Worm (Caenorhabditis elegans) whole organism, L3 larva: ENCODE data around the gene oac-2.

ENCODE experiments used
- ZK546.5 ChIP-seq: sonication (generic microtip); optimal IDR thresholded peaks from 2 replicates; lab custom pipeline; 2017; ENCODE audit warnings: missing biosample characterization, missing genetic modification characterization
- aly-2 ChIP-seq: fragments of 150-350 bp; optimal IDR thresholded peaks from 2 replicates; lab custom pipeline; 2014; ENCODE audit warnings: missing biosample characterization, missing genetic modification characterization
- ama-1 ChIP-seq: fragments of 150-350 bp; optimal IDR thresholded peaks from 2 replicates; lab custom pipeline; 2018
- ceh-28 ChIP-seq: fragments of 150-350 bp; optimal IDR thresholded peaks from 2 replicates; lab custom pipeline; 2014; ENCODE audit warnings: missing biosample characterization, missing genetic modification reagents, missing genetic modification characterization
- daf-12 ChIP-seq: fragments of 150-350 bp; optimal IDR thresholded peaks from 2 replicates; lab custom pipeline; 2014; ENCODE audit warnings: missing biosample characterization, missing genetic modification reagents, missing genetic modification characterization
- egl-27 ChIP-seq: sonication (generic microtip); optimal IDR thresholded peaks from 4 replicates; lab custom pipeline; 2017; ENCODE audit warnings: missing biosample characterization, missing genetic modification reagents, missing genetic modification characterization
- egl-5 ChIP-seq: fragments of 150-350 bp; optimal IDR thresholded peaks from 2 replicates; lab custom pipeline; 2017; ENCODE audit warnings: missing biosample characterization, missing genetic modification reagents, missing genetic modification characterization, inconsistent platforms
- elt-2 ChIP-seq: sonication (generic microtip); optimal IDR thresholded peaks from 2 replicates; lab custom pipeline; 2016; ENCODE audit warnings: missing genetic modification reagents, mild to moderate bottlenecking, missing genetic modification characterization, missing compliant biosample characterization
- elt-3 ChIP-seq, 3 experiments: fragments of 150-350 bp in 1 of 3; sonication (generic microtip) in 2 of 3; optimal IDR thresholded peaks; 2 replicates in 2 of 3; 4 replicates in 1 of 3; lab custom pipeline; 2014 to 2017; ENCODE audit warnings: missing biosample characterization in 3 of 3, missing genetic modification characterization in 3 of 3
- eor-1 ChIP-seq, 2 experiments: fragments of 150-350 bp; optimal IDR thresholded peaks; 2 replicates each; lab custom pipeline; 2014 to 2018; ENCODE audit warnings: missing biosample characterization in 2 of 2, missing genetic modification characterization in 2 of 2
- fkh-10 ChIP-seq: sonication (generic microtip); optimal IDR thresholded peaks from 2 replicates; lab custom pipeline; 2017; ENCODE audit warnings: missing biosample characterization, missing genetic modification reagents, missing genetic modification characterization
- fkh-2 ChIP-seq: fragments of 150-350 bp; optimal IDR thresholded peaks from 2 replicates; lab custom pipeline; 2014; ENCODE audit warnings: missing biosample characterization, missing genetic modification reagents, missing genetic modification characterization
- jun-1 ChIP-seq: fragments of 150-350 bp; optimal IDR thresholded peaks from 2 replicates; lab custom pipeline; 2014; ENCODE audit warnings: missing biosample characterization, missing genetic modification reagents, missing genetic modification characterization
- lin-15B ChIP-seq: fragments of 150-350 bp; optimal IDR thresholded peaks from 2 replicates; lab custom pipeline; 2014; ENCODE audit warnings: missing biosample characterization, missing genetic modification characterization
- lin-39 ChIP-seq: fragments of 150-350 bp; optimal IDR thresholded peaks from 2 replicates; lab custom pipeline; 2018; ENCODE audit warnings: missing biosample characterization, missing genetic modification reagents, missing genetic modification characterization
- lsy-12 ChIP-seq: sonication (generic microtip); optimal IDR thresholded peaks from 2 replicates; lab custom pipeline; 2016; ENCODE audit warnings: mild to moderate bottlenecking, missing genetic modification characterization, missing compliant biosample characterization
- mdl-1 ChIP-seq: fragments of 150-350 bp; optimal IDR thresholded peaks from 2 replicates; lab custom pipeline; 2014; ENCODE audit warnings: missing biosample characterization, missing genetic modification characterization
- nhr-12 ChIP-seq: fragments of 150-350 bp; optimal IDR thresholded peaks from 2 replicates; lab custom pipeline; 2014; ENCODE audit warnings: missing biosample characterization, missing genetic modification characterization
- nhr-237 ChIP-seq: fragments of 150-350 bp; optimal IDR thresholded peaks from 2 replicates; lab custom pipeline; 2014; ENCODE audit warnings: missing biosample characterization, missing genetic modification characterization
- nhr-28 ChIP-seq: fragments of 150-350 bp; optimal IDR thresholded peaks from 2 replicates; lab custom pipeline; 2014; ENCODE audit warnings: missing biosample characterization, missing genetic modification characterization
- nhr-43 ChIP-seq: sonication (generic microtip); optimal IDR thresholded peaks from 2 replicates; lab custom pipeline; 2016; ENCODE audit warnings: mild to moderate bottlenecking, missing genetic modification characterization, missing compliant biosample characterization; ENCODE audit not compliant: poor library complexity, severe bottlenecking
- nhr-67 ChIP-seq: fragments of 150-350 bp; optimal IDR thresholded peaks from 2 replicates; lab custom pipeline; 2014; ENCODE audit warnings: missing biosample characterization, missing genetic modification characterization
- pha-4 ChIP-seq: fragments of 150-350 bp; optimal IDR thresholded peaks from 2 replicates; lab custom pipeline; 2014; ENCODE audit warnings: missing biosample characterization, missing genetic modification reagents, missing genetic modification characterization
- pqm-1 ChIP-seq: fragments of 150-350 bp; optimal IDR thresholded peaks from 2 replicates; lab custom pipeline; 2017; ENCODE audit warnings: missing biosample characterization, missing genetic modification characterization, inconsistent platforms
- sea-2 ChIP-seq: fragments of 150-350 bp; sonication (generic microtip); optimal IDR thresholded peaks from 4 replicates; lab custom pipeline; 2014; ENCODE audit warnings: missing biosample characterization, missing genetic modification reagents, missing genetic modification characterization
- skn-1 ChIP-seq: fragments of 150-350 bp; optimal IDR thresholded peaks from 2 replicates; lab custom pipeline; 2014; ENCODE audit warnings: missing biosample characterization, missing genetic modification characterization
- snpc-4 ChIP-seq: fragments of 150-350 bp; optimal IDR thresholded peaks from 2 replicates; lab custom pipeline; 2014; ENCODE audit warnings: missing biosample characterization, missing genetic modification characterization
- tbx-2 ChIP-seq: sonication (generic microtip); optimal IDR thresholded peaks from 2 replicates; lab custom pipeline; 2016; ENCODE audit warnings: mild to moderate bottlenecking, missing genetic modification characterization, missing compliant biosample characterization
- unc-39 ChIP-seq: sonication (generic microtip); optimal IDR thresholded peaks from 4 replicates; lab custom pipeline; 2017; ENCODE audit warnings: missing biosample characterization, missing genetic modification characterization
- unc-62 ChIP-seq: fragments of 150-350 bp; sonication (generic microtip); optimal IDR thresholded peaks from 4 replicates; lab custom pipeline; 2014; ENCODE audit warnings: missing biosample characterization, missing genetic modification reagents, missing genetic modification characterization
- zag-1 ChIP-seq: fragments of 150-350 bp; optimal IDR thresholded peaks from 2 replicates; lab custom pipeline; 2014; ENCODE audit warnings: missing biosample characterization, missing genetic modification characterization
- ztf-11 ChIP-seq: fragments of 150-350 bp; optimal IDR thresholded peaks from 2 replicates; lab custom pipeline; 2014; ENCODE audit warnings: missing biosample characterization, missing genetic modification characterization

Gene oac-2

ce11 chrV:3482550-3483002 is 7.7 kb upstream of the oac-2 start, which contains the start of gene lys-7:
Gene lys-7, minus strand, starts transcription at chrV:3482600.
- TF ChIP-seq pha-4 (tag; lab: Kevin White, UChicago), result no peak
- peak; percentile 23 for TF ChIP-seq jun-1
- TF ChIP-seq pqm-1 (tag; lab: Kevin White, UChicago), result peak; percentile 2
- TF ChIP-seq egl-5 (tag; lab: Kevin White, UChicago), result no peak
- TF ChIP-seq elt-2, result peak; percentile 67
- TF ChIP-seq skn-1, result no peak
- TF ChIP-seq, all 47 proteins: peak for 3

- TF ChIP-seq zag-1 (tag; lab: Kevin White, UChicago) (no peak), ama-1 (lab: Kevin White, UChicago) (no peak), snpc-4 (no peak), nhr-67 (no peak), nhr-237 (tag; lab: Kevin White, UChicago) (no peak), nhr-12 (tag; lab: Kevin White, UChicago) (no peak), eor-1 (tag; optimal IDR thresholded peaks at IDR 0.05; lab: Kevin White, UChicago) (no peak)
- TF ChIP-seq, all 47 proteins: peak for 0
Measured at ce11 chrV:3480346-3480745, 5.4 kb upstream of the oac-2 start, which contains the start of gene srbc-30. Gene srbc-30, minus strand, starts transcription at chrV:3480446.

ce11 chrV:3477496-3477895 is 2.6 kb upstream of the oac-2 start, which contains the start of gene srbc-31:
Gene srbc-31, minus strand, starts transcription at chrV:3477596.
- TF ChIP-seq unc-62 (GFP tag; lab: Kevin White, UChicago), result no peak
- TF ChIP-seq sea-2 (GFP tag; lab: Kevin White, UChicago), result no peak
- no peak for TF ChIP-seq nhr-237 (tag; lab: Kevin White, UChicago)
- no peak for TF ChIP-seq daf-12 (tag; lab: Kevin White, UChicago)

- no peak for TF ChIP-seq lin-15B (tag; lab: Kevin White, UChicago)
- no peak for TF ChIP-seq unc-39 (tag; lab: Kevin White, UChicago)
- no peak for TF ChIP-seq nhr-28
- TF ChIP-seq daf-12 (tag; lab: Kevin White, UChicago), result no peak
- TF ChIP-seq ama-1 (lab: Kevin White, UChicago), result no peak
- TF ChIP-seq mdl-1, result no peak
- no peak for TF ChIP-seq tbx-2 (tag; lab: Kevin White, UChicago)
- no peak for TF ChIP-seq sea-2 (GFP tag; lab: Kevin White, UChicago)
- TF ChIP-seq fkh-10 (GFP tag; lab: Kevin White, UChicago), result no peak
- TF ChIP-seq eor-1 (tag; optimal IDR thresholded peaks at IDR 0.05; lab: Kevin White, UChicago), result no peak
- TF ChIP-seq nhr-43, result no peak
- TF ChIP-seq nhr-67, result no peak
Measured at ce11 chrV:3476228-3476627, 1.3 kb upstream of the oac-2 start.

ce11 chrV:3470782-3471181 is 4.1 kb downstream of the oac-2 start, which contains the start of gene srbc-29:
Gene srbc-29, minus strand, starts transcription at chrV:3470882.
- TF ChIP-seq lin-15B (tag; lab: Kevin White, UChicago) (no peak), elt-3 (tag; optimal IDR thresholded peaks at IDR 0.05; lab: Kevin White, UChicago) (no peak), egl-27 (tag; lab: Kevin White, UChicago) (no peak), lsy-12 (tag; lab: Kevin White, UChicago) (no peak), nhr-67 (no peak), skn-1 (no peak), eor-1 (tag; optimal IDR thresholded peaks at IDR 0.05; lab: Kevin White, UChicago) (no peak), lin-39 (tag; lab: Kevin White, UChicago) (no peak), aly-2 (tag; lab: Kevin White, UChicago) (no peak), daf-12 (tag; lab: Kevin White, UChicago) (no peak), ZK546.5 (tag; lab: Kevin White, UChicago) (no peak), sea-2 (GFP tag; lab: Kevin White, UChicago) (no peak), jun-1 (no peak), pha-4 (tag; lab: Kevin White, UChicago) (no peak), egl-5 (tag; lab: Kevin White, UChicago) (no peak), nhr-43 (no peak), ztf-11 (tag; lab: Kevin White, UChicago) (no peak), unc-39 (tag; lab: Kevin White, UChicago) (no peak), ceh-28 (no peak), elt-2 (no peak)

- peak; percentile 63 for TF ChIP-seq elt-2
- peak; percentile 67 for TF ChIP-seq pqm-1 (tag; lab: Kevin White, UChicago)
- TF ChIP-seq fkh-2 (tag; lab: Kevin White, UChicago), result no peak
- TF ChIP-seq ceh-28, result peak; percentile 4
- peak; percentile 18 for TF ChIP-seq nhr-43
Measured at ce11 chrV:3468436-3468835, 6.5 kb downstream of the oac-2 start, which contains the start of gene gst-33. Gene gst-33, minus strand, starts transcription at chrV:3468562.
